Fruit fly (Drosophila melanogaster) whole organism, wandering third instar larva: Measurements from ENCODE around the gene CG15471.

ENCODE experiments used
- Abd-B ChIP-seq: fragments of >200 bp; optimal IDR thresholded peaks from 2 replicates; lab custom pipeline; 2017; ENCODE audit warnings: missing biosample characterization, missing genetic modification characterization
- CG32264 ChIP-seq: fragments of 200-800 bp; sonication (Bioruptor generic); optimal IDR thresholded peaks from 2 replicates; lab custom pipeline; 2016; ENCODE audit warnings: missing biosample characterization, missing genetic modification characterization
- Dfd ChIP-seq: fragments of >200 bp; optimal IDR thresholded peaks from 2 replicates; lab custom pipeline; 2017; ENCODE audit warnings: missing biosample characterization, missing genetic modification characterization
- Mio ChIP-seq: sonication (Bioruptor generic); optimal IDR thresholded peaks from 2 replicates; lab custom pipeline; 2016; ENCODE audit warnings: missing biosample characterization, missing genetic modification characterization
- Myc ChIP-seq: fragments of >200 bp; optimal IDR thresholded peaks from 2 replicates; lab custom pipeline; 2017
- Rel ChIP-seq, 2 experiments: fragments of 200-800 bp; sonication (Bioruptor generic) in 1 of 2; optimal IDR thresholded peaks; 2 replicates in 1 of 2; 3 replicates in 1 of 2; lab custom pipeline; 2016 to 2019; ENCODE audit warnings: mild to moderate bottlenecking in 2 of 2, missing biosample characterization in 2 of 2, missing genetic modification characterization in 2 of 2, moderate library complexity in 1 of 2
- br ChIP-seq: fragments of 200-800 bp; sonication (Bioruptor generic); optimal IDR thresholded peaks from 2 replicates; lab custom pipeline; 2016; ENCODE audit warnings: missing biosample characterization, missing genetic modification characterization
- h ChIP-seq: fragments of 200-800 bp; sonication (Bioruptor generic); optimal IDR thresholded peaks from 3 replicates; lab custom pipeline; 2016; ENCODE audit warnings: missing biosample characterization, mild to moderate bottlenecking, missing genetic modification characterization
- tai ChIP-seq: sonication (Bioruptor generic); optimal IDR thresholded peaks from 2 replicates; lab custom pipeline; 2016; ENCODE audit warnings: missing biosample characterization, missing genetic modification characterization
- usp ChIP-seq: fragments of >200 bp; optimal IDR thresholded peaks from 2 replicates; lab custom pipeline; 2017; ENCODE audit warnings: missing biosample characterization, missing genetic modification characterization
- woc ChIP-seq: sonication (Bioruptor generic); optimal IDR thresholded peaks from 2 replicates; lab custom pipeline; 2016; ENCODE audit warnings: missing biosample characterization, mild to moderate bottlenecking, missing genetic modification characterization

DNA sequence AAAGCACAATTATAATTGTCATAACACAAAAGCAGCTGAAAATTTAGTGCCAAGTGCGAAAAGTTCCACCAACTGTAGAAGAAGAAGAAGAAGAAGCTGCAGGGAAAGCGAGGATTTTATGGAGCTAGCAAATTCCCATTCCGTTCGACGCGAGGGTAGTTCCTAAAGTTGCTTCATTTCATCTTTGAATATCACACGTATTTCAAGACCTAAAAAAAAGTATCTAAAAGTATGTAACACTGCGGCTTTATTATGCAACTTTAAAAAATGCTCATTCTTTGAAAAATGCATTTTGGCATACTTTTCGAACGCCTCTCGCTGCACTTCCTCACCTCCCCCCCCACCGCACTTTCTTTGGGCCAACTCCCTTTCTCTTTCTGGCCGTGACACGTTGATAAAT, 25.2 kb upstream of the CG15471 start:
- no peak for TF ChIP-seq h
- TF ChIP-seq br, result no peak
- no peak for TF ChIP-seq CG32264
- no peak for TF ChIP-seq tai (GFP tag; lab: Kevin White, UChicago)
- no peak for TF ChIP-seq usp (GFP tag; lab: Kevin White, UChicago)
- TF ChIP-seq woc, result no peak
- no peak for TF ChIP-seq Abd-B (GFP tag; lab: Kevin White, UChicago)
- no peak for TF ChIP-seq Rel (GFP tag; optimal IDR thresholded peaks at IDR 0.05; lab: Kevin White, UChicago)
- TF ChIP-seq Rel (tag; optimal IDR thresholded peaks at IDR 0.05; lab: Kevin White, UChicago), result no peak
- TF ChIP-seq Mio, result no peak
- no peak for TF ChIP-seq Dfd
- no peak for TF ChIP-seq Myc
